Fruit fly (Drosophila melanogaster) whole organism, pupa: Measurements from ENCODE around the gene ghi.

Experiments
- CG10348 ChIP-seq: fragments of 200-800 bp; sonication (Bioruptor generic); IDR thresholded peaks from 2 replicates; pipeline ENCODE4 v1.3.6; 2022; ENCODE audit warnings: missing biosample characterization, missing genetic modification characterization
- CG12605 ChIP-seq: fragments of 200-800 bp; sonication (Bioruptor generic); IDR thresholded peaks from 2 replicates; pipeline ENCODE4 v1.3.6; 2022; ENCODE audit warnings: missing biosample characterization, missing genetic modification characterization
- CG13204 ChIP-seq: fragments of 200-800 bp; sonication (Bioruptor generic); optimal IDR thresholded peaks from 2 replicates; lab custom pipeline; 2018; ENCODE audit warnings: missing biosample characterization, mild to moderate bottlenecking, missing genetic modification characterization, moderate library complexity
- CG14655 ChIP-seq: fragments of 200-800 bp; sonication (Bioruptor generic); optimal IDR thresholded peaks from 3 replicates; lab custom pipeline; 2017; ENCODE audit warnings: mild to moderate bottlenecking, missing biosample characterization, missing genetic modification reagents, missing genetic modification characterization
- CG17806 ChIP-seq: fragments of 200-800 bp; sonication (Bioruptor generic); optimal IDR thresholded peaks from 2 replicates; lab custom pipeline; 2018; ENCODE audit warnings: missing biosample characterization, mild to moderate bottlenecking, missing genetic modification characterization, moderate library complexity
- CG34367 ChIP-seq: fragments of 200-800 bp; sonication (Bioruptor generic); optimal IDR thresholded peaks from 2 replicates; lab custom pipeline; 2018; ENCODE audit warnings: missing biosample characterization, mild to moderate bottlenecking, missing genetic modification characterization
- CG8159 ChIP-seq: fragments of 200-800 bp; sonication (Bioruptor generic); optimal IDR thresholded peaks from 3 replicates; lab custom pipeline; 2018; ENCODE audit warnings: missing biosample characterization, mild to moderate bottlenecking, missing genetic modification characterization, moderate library complexity
- CG8301 ChIP-seq: fragments of 200-800 bp; sonication (Bioruptor generic); optimal IDR thresholded peaks from 2 replicates; lab custom pipeline; 2018; ENCODE audit warnings: missing biosample characterization, mild to moderate bottlenecking, missing genetic modification characterization
- CG9948 ChIP-seq: fragments of 200-800 bp; sonication (Bioruptor generic); optimal IDR thresholded peaks from 2 replicates; lab custom pipeline; 2018; ENCODE audit warnings: missing biosample characterization, mild to moderate bottlenecking, missing genetic modification characterization, moderate library complexity
- D1 ChIP-seq: fragments of 200-800 bp; sonication (Bioruptor generic); optimal IDR thresholded peaks from 2 replicates; lab custom pipeline; 2018; ENCODE audit warnings: missing biosample characterization, mild to moderate bottlenecking, missing genetic modification characterization, moderate library complexity
- EcR ChIP-seq: fragments of 200-800 bp; sonication (Bioruptor generic); optimal IDR thresholded peaks from 3 replicates; lab custom pipeline; 2019; ENCODE audit warnings: missing biosample characterization, missing genetic modification characterization, mild to moderate bottlenecking, moderate library complexity, missing genetic modification reagents
- Pif1B ChIP-seq: fragments of 200-800 bp; sonication (Bioruptor generic); optimal IDR thresholded peaks from 3 replicates; lab custom pipeline; 2016; ENCODE audit warnings: missing biosample characterization, missing genetic modification characterization
- fd96Ca ChIP-seq: fragments of 200-800 bp; sonication (Bioruptor generic); IDR thresholded peaks from 3 replicates; pipeline ENCODE4 v1.3.6; 2022; ENCODE audit warnings: missing biosample characterization, missing genetic modification characterization
- rn ChIP-seq: fragments of 200-800 bp; sonication (Bioruptor generic); IDR thresholded peaks from 2 replicates; pipeline ENCODE4 v1.3.6; 2022; ENCODE audit warnings: missing biosample characterization, missing genetic modification characterization

- TF ChIP-seq CG17806 (tag; lab: Kevin White, UChicago) (no peak), CG12605 (GFP tag; lab: Robert Waterston, UW) (no peak), CG10348 (no peak), CG34367 (tag; lab: Kevin White, UChicago) (no peak), CG8301 (no peak), CG9948 (tag; lab: Kevin White, UChicago) (no peak), EcR (GFP tag; lab: Kevin White, UChicago) (no peak), CG8159 (tag; lab: Kevin White, UChicago) (no peak), fd96Ca (GFP tag; lab: Robert Waterston, UW) (no peak), CG14655 (GFP tag; lab: Kevin White, UChicago) (no peak), rn (GFP tag; lab: Robert Waterston, UW) (no peak), D1 (tag; lab: Kevin White, UChicago) (no peak), Pif1B (no peak), CG13204 (GFP tag; lab: Kevin White, UChicago) (no peak)
Observed at dm6 chr3L:9417288-9417687, 34.4 kb upstream of the ghi start, which contains the start of gene CG3982.
